Worm (Caenorhabditis elegans) whole organism, dauer: Measurements from ENCODE around the gene F15A4.10.

Source experiments
- unc-62 ChIP-seq: sonication (generic microtip); optimal IDR thresholded peaks from 2 replicates; lab custom pipeline; 2017; ENCODE audit warnings: missing biosample characterization, missing genetic modification reagents, missing genetic modification characterization

F15A4.10 gene

DNA sequence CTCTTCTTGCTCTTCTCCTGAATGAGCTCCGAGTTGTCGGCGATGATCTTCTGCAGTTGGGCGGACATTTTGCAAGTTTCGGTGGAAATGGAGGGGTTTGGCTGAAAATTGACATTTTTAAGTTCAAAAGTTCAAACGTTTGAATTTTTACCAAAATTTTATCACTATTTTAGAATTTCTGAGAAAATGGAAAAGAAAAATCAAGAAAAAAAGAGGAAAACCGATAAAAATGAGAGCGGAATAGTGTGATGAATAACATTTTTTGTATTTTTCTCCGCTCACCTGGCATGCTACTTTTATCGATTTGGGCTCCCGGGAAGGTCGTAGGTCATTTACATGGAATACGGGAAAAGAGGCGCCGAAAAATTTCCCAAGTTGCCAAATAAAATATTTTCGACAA is at the start of gene F15A4.10:
TSS of gene F15A4.10 (minus strand) at position 101 of the 400 bp plus-strand sequence.
- TF ChIP-seq unc-62 (GFP tag; lab: Kevin White, UChicago): no peak

DNA sequence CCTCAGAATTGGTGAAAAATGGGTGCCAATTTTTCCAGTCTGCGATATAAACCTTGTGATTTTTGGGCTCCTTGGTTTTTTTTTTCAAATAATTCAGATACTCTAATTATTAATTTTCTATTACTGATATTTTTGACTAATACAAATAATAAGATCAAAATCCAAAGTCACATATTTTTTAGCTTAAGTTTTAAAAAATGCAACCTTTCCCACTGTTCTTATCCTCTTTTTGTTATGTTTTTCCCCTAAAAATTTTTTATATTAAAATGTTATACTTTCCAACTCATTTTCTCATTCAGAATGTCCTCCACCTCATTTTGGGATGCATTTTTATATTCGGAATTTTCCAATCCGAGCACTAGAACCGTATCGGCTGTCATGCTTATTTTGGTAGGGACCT is 46.0 kb upstream of the F15A4.10 start, which contains the start of gene srx-120:
TSS of gene srx-120 (plus strand) at position 301 of the 400 bp plus-strand sequence.
- TF ChIP-seq unc-62 (GFP tag; lab: Kevin White, UChicago): no peak

DNA sequence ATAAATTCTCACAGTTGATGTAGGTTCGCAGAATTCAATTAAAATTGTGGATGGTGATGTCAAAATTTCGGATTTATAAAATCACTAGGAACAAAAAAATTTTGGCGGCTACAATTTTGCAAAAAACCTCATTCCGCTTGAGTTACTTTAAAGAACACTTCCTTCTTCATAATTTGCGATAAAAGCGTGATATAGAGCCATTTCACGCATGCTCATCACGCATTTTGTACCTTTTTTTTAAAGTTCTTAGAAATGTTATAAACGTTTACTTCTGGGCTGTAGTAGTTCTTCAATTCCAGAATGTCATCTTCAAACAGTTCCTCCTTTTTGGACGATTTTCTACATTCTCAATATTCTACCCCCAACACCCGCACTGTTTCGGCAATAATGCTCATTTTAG is 43.0 kb upstream of the F15A4.10 start, which contains the start of gene srx-119:
TSS of gene srx-119 (plus strand) at position 301 of the 400 bp plus-strand sequence.
- TF ChIP-seq unc-62 (GFP tag; lab: Kevin White, UChicago): no peak

DNA sequence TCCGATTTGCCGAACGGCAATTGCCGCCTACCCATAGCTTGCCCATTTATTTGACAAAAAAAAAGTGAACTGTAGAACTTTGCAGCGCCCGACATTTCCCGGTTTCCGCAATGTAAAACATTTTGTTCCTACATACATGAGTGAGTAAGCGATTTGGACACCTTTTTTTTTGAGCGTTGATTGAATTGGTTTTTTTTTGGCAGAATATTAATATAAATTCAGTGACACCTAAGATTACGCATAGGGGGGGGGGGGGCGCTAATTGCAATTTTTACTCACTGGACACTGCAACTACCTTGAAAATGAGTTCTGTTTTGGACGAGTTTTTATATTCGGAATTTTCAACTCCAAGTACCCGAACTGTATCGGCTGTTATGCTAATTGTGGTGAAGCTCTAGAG is 40.6 kb upstream of the F15A4.10 start, which contains the start of gene srx-118:
TSS of gene srx-118 (plus strand) at position 301 of the 400 bp plus-strand sequence.
- no peak for TF ChIP-seq unc-62 (GFP tag; lab: Kevin White, UChicago)

DNA sequence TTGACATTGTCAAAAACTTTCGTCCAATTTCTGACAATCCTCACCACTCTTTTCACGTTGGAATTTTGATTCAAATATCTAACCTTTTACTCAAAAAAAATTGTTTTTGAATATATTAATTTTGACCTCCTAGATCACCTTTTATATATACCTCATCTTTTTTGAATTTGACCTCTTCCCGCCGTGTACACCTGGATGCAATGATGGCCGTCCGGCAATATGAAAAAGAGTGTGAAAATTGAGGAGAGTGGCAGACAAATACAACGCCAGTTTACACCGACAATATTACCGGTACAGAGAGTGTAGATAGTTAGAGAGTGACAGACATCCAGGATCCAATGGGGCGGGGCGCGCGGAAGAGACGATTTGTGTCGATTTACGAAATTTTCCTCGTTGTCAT is 34.7 kb upstream of the F15A4.10 start, which contains the start of gene ceh-99:
TSS of gene ceh-99 (plus strand) at position 366 of the 400 bp plus-strand sequence.
- TF ChIP-seq unc-62 (GFP tag; lab: Kevin White, UChicago): no peak

DNA sequence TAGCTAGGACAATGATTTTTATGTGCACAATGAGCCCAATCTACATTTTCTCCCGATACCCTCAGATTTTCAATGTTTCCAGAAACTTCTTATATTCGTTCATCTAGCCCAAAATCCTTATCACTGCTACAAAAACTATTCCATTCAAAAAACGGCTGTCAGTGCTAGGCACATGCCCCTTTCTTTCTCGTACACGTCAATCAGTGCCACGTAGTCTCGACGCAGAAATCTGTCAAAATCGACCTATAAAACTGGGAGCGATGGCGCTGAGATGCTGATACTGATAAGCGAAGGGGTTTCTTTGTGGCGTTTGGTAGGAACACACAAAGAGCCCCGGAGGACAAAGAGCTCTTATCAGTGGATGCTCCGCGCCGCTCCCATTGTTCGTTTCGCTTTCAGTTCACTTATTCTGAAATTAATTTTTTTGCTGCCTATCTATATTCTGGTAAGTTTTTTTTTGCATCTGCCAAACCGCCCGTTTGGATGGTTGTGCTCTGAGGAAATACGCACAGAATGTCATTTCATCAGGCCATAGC is 33.9 kb upstream of the F15A4.10 start, which contains the start of gene srh-70:
TSS of gene srh-70 (minus strand) at position 51 of the 536 bp plus-strand sequence.
- TF ChIP-seq unc-62 (GFP tag; lab: Kevin White, UChicago): no peak

DNA sequence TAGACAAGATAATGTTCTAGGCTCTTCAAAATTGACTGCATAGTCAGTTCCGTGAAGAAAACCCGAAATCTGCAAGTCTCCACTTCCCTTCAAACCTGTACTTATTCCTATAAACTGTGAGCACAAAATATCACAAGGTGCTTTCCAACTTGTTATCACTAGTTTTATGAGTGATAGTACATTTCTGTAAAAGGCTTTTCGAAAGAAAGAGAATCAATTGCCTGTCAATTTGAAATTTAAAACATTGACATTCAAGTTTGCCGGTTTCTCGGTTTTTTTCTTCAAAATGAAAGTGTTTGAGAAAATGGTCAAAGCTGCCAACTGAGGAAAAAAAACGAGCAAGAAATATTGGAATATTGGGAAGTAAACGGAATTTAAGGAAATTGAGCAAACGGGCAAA is 33.0 kb upstream of the F15A4.10 start:
- no peak for TF ChIP-seq unc-62 (GFP tag; lab: Kevin White, UChicago)

DNA sequence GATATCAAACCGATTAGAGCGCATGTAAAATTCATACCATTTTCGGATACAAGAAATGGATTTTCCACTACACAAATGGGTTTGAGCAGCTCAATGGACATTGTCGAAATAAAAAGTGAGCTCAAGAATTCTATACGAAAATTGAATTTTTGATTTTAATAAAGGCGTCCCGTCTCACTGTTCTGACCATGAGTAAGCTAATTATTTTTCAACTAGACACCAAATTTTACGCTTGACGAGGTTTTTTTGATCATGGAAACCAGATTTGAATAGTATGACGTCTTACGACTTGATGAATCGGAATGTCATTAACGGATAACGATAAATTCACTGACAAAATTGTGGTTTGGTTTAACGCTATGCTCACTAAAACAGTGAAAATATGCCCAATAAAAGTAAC is 31.4 kb upstream of the F15A4.10 start, which contains the start of gene srh-61:
TSS of gene srh-61 (minus strand) at position 101 of the 400 bp plus-strand sequence.
- no peak for TF ChIP-seq unc-62 (GFP tag; lab: Kevin White, UChicago)

DNA sequence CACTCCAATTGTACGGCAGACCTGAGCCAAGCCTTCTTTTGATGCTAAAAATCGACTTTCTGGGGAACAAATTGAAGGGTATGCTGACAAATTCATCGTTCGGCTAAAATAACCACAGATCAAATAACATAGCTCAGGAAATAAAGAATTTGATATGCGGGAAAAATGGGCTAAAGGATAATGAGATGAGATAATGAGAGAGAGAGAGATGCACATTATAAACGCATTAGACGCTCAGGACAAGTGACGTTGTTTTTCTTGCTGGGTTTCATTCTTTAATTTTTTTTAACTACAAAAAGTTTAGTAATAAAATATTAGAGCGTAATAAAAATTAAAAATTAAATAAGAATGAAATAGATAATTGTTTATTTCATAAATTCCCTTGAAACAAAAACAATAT is 29.7 kb upstream of the F15A4.10 start, which contains the start of gene srh-69:
TSS of gene srh-69 (minus strand) at position 101 of the 400 bp plus-strand sequence.
- no peak for TF ChIP-seq unc-62 (GFP tag; lab: Kevin White, UChicago)

DNA sequence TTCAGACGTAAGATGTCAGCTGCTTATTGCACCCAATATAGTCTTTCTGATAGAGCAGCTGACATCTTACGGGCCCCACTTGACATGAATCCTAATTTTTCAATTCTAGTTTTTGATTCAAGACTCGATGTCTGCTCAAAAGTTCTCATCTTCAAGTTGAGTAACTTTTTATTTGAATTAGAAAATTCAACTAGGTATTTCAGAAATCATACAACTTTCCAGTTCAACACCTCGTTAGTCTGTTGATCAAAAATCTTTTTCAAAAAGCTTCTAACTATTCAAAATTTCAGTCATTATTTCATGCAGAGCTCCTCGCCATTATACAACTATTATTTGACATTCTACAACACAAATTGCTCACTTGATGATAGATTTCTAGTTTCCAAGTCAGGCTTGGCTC is 26.9 kb upstream of the F15A4.10 start, which contains the start of gene srh-73:
TSS of gene srh-73 (plus strand) at position 301 of the 400 bp plus-strand sequence.
- TF ChIP-seq unc-62 (GFP tag; lab: Kevin White, UChicago): no peak

DNA sequence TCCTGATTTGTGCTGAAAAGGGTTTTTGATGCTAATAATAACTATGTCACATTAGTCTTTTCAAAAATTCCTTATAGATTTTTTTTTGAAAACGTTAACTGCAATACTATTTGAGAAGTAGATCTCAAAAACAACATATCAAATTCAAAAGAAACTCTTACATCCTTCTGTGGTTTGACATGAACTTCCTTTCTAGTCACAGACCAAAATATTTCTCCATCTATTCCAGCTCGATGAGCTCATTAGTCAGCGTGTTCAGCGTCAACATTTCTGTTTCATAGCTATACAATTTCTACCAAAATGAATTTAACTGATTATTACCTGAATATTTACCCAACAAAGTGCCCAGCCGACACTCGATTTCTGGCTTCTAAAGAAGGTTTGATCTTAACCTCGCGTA is 23.7 kb upstream of the F15A4.10 start, which contains the start of gene srh-67:
TSS of gene srh-67 (plus strand) at position 301 of the 400 bp plus-strand sequence.
- no peak for TF ChIP-seq unc-62 (GFP tag; lab: Kevin White, UChicago)

DNA sequence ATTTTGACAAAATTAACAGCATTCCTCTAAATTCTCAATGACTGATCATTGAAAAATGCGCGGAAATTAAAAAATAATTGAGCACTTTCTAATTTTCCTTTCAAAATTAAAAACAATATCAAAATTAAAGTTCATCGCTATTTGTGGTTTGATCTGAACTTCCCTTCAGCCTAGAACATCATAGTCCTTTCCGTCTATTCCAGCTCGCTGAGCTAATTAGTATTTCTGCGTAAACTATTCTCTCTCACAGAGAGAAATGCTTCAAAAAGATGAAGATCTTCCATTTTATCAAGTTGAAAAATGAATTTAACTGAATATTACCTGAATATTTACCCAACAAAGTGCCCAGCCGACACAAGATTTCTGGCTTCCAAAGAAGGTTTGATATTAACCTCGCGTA is 22.1 kb upstream of the F15A4.10 start, which contains the start of gene srh-68:
TSS of gene srh-68 (plus strand) at position 301 of the 400 bp plus-strand sequence.
- TF ChIP-seq unc-62 (GFP tag; lab: Kevin White, UChicago): no peak

DNA sequence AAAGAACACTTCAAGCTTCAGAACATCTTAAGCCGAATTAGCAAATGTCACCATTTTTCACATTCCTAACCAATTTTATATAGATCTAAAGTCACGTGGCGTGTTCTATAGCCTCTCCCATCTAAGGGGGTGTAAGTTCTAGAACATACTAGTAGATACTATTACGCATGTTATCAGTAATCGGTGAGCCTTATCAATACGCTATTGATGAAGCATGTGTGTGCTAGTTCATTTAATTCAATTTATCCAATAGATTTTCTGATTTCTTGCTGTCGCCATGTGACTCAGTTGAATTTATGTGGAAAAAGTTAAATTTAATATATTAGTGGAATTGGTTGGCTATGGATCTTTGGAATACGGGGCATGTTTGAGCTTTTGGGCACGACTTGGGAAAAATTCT is 21.6 kb upstream of the F15A4.10 start:
- no peak for TF ChIP-seq unc-62 (GFP tag; lab: Kevin White, UChicago)

DNA sequence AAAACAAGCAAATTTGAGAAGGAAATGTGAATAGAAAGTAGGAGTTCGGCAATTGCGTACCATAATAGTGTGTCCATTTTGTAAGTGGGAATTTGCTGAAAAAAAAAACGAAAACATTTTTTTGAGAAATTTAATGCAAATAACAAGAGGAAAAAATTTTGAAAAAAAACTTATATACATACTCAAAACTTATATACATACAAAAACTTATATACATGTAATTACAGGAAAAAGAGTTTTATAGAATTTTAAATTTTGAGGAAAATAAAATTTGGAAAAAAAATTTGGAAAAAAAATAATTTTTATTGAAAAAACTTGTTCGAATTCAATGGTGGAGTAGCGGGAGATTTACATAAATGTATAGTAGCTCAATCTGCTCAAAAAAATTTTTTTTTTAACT is 17.8 kb upstream of the F15A4.10 start, which contains the start of gene ador-1:
TSS of gene ador-1 (minus strand) at position 101 of the 400 bp plus-strand sequence.
- TF ChIP-seq unc-62 (GFP tag; lab: Kevin White, UChicago): no peak

DNA sequence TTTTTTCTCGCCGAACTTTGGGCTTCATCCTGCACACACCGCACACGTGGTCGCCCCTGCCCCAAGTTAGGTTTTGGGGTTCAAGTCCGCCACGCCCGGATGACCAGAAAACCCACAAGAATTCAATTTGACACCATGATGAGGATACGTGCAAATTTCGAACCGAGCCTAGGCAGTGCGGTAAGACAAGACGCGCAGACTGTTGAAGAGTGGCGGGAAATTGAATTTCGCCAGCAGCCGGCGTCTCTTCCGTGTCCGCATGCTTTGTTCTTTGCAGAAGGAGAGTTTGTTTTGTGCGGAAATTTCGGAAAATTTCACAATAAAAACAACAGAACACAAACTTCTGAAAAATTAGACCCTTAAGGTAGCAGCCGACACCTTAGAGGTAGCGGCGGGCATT is 15.0 kb upstream of the F15A4.10 start:
- no peak for TF ChIP-seq unc-62 (GFP tag; lab: Kevin White, UChicago)

DNA sequence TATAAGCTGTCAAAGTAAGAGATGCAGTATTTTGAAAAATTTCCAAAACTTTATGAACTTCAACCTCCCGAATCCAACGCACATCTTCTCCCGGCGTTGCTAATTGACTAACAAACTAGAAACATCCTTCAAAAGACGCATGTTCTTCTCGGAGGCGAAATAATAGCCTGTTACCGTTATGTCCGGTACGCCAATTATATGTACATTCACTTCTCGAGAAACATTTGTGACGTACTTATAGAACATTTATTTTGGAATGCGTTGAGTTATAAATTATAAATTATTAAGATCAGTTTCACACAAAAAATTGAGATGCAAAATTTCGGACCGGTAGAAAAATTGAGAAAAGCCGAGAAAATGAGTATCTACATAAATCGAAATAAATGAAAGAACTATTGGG is 12.0 kb upstream of the F15A4.10 start, which contains the start of gene T21B4.3:
TSS of gene T21B4.3 (minus strand) at position 101 of the 400 bp plus-strand sequence.
- no peak for TF ChIP-seq unc-62 (GFP tag; lab: Kevin White, UChicago)
